Worm (Caenorhabditis elegans): Measurements from ENCODE around the gene C17B7.4.

DNA sequence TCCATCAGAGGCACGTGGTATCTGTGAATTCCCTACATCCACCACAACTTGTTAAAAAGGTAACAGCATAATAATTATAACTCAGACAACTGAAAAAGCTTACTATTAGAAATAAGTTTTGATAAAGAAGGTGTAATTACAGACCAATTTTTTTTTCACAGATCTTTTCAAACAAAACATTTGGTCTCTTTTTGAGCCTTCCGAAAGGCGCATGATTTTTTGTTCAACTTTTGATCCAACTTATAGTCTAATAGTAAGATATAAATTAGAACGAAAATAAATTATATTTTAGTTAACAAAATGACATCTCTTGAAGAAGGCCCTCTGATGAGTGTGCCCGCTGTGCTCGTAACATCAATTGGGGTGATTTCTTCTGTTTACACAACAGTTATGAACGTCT is 30.9 kb upstream of the C17B7.4 start, which contains the start of gene srbc-3:
- TF ChIP-seq dve-1 (tag; optimal IDR thresholded peaks at IDR 0.05) = no peak
- no peak for TF ChIP-seq gmeb-2 (tag; optimal IDR thresholded peaks at IDR 0.05)
- TF ChIP-seq nhr-11 (tag; optimal IDR thresholded peaks at IDR 0.05) = no peak
- no peak for TF ChIP-seq elt-2 (tag; optimal IDR thresholded peaks at IDR 0.05)
